Worm (Caenorhabditis elegans) whole organism, late embryonic: ENCODE results near the gene K03H1.12.

ENCODE experiments used
- C08G9.2 ChIP-seq: sonication (generic microtip); optimal IDR thresholded peaks from 2 replicates; lab custom pipeline; 2016; ENCODE audit warnings: mild to moderate bottlenecking, missing genetic modification characterization, moderate library complexity, missing compliant biosample characterization
- F13H6.1 ChIP-seq: sonication (generic microtip); optimal IDR thresholded peaks from 2 replicates; lab custom pipeline; 2016; ENCODE audit warnings: missing genetic modification characterization, missing compliant biosample characterization
- Y22D7AL.16 ChIP-seq: sonication (generic microtip); optimal IDR thresholded peaks from 2 replicates; lab custom pipeline; 2016; ENCODE audit warnings: missing genetic modification characterization, missing compliant biosample characterization
- ahr-1 ChIP-seq: sonication (generic microtip); optimal IDR thresholded peaks from 2 replicates; lab custom pipeline; 2016; ENCODE audit warnings: missing genetic modification characterization, missing compliant biosample characterization
- ama-1 ChIP-seq: fragments of 150-350 bp; optimal IDR thresholded peaks from 2 replicates; lab custom pipeline; 2014
- ceh-14 ChIP-seq: sonication (generic microtip); optimal IDR thresholded peaks from 2 replicates; lab custom pipeline; 2016; ENCODE audit warnings: missing genotype, missing genetic modification characterization, missing compliant biosample characterization
- ceh-19 ChIP-seq: fragments of 200-800 bp; sonication (Bioruptor generic); optimal IDR thresholded peaks from 2 replicates; lab custom pipeline; 2018; ENCODE audit warnings: mild to moderate bottlenecking, missing genetic modification characterization, missing compliant biosample characterization
- ceh-24 ChIP-seq: sonication (generic microtip); optimal IDR thresholded peaks from 2 replicates; lab custom pipeline; 2016; ENCODE audit warnings: mild to moderate bottlenecking, missing genetic modification characterization, missing compliant biosample characterization
- ceh-34 ChIP-seq: sonication (generic microtip); optimal IDR thresholded peaks from 2 replicates; lab custom pipeline; 2016; ENCODE audit warnings: mild to moderate bottlenecking, missing genetic modification characterization, missing compliant biosample characterization
- ceh-9 ChIP-seq: sonication (generic microtip); optimal IDR thresholded peaks from 2 replicates; lab custom pipeline; 2016; ENCODE audit warnings: mild to moderate bottlenecking, missing genetic modification characterization, inconsistent platforms, missing compliant biosample characterization
- dmd-4 ChIP-seq: sonication (generic microtip); optimal IDR thresholded peaks from 2 replicates; lab custom pipeline; 2016; ENCODE audit warnings: borderline replicate concordance, missing genetic modification characterization, missing compliant biosample characterization
- dve-1 ChIP-seq: sonication (generic microtip); optimal IDR thresholded peaks from 2 replicates; lab custom pipeline; 2017; ENCODE audit warnings: antibody characterized with exemption, mild to moderate bottlenecking, missing genetic modification characterization, missing compliant biosample characterization
- elt-4 ChIP-seq: sonication (generic microtip); optimal IDR thresholded peaks from 2 replicates; lab custom pipeline; 2016; ENCODE audit warnings: missing genetic modification characterization, missing compliant biosample characterization
- fax-1 ChIP-seq: sonication (generic microtip); optimal IDR thresholded peaks from 2 replicates; lab custom pipeline; 2016; ENCODE audit warnings: missing genotype, missing genetic modification characterization, missing compliant biosample characterization
- hlh-15 ChIP-seq: sonication (generic microtip); optimal IDR thresholded peaks from 2 replicates; lab custom pipeline; 2016; ENCODE audit warnings: missing genetic modification characterization, missing compliant biosample characterization
- lim-6 ChIP-seq: sonication (generic microtip); optimal IDR thresholded peaks from 2 replicates; lab custom pipeline; 2016; ENCODE audit warnings: missing genetic modification characterization, missing compliant biosample characterization
- lin-11 ChIP-seq: fragments of 200-800 bp; sonication (Bioruptor generic); optimal IDR thresholded peaks from 2 replicates; lab custom pipeline; 2018; ENCODE audit warnings: mild to moderate bottlenecking, missing genetic modification characterization, missing compliant biosample characterization
- mec-3 ChIP-seq: sonication (generic microtip); optimal IDR thresholded peaks from 2 replicates; lab custom pipeline; 2016; ENCODE audit warnings: borderline replicate concordance, missing genetic modification characterization, missing compliant biosample characterization
- nfya-1 ChIP-seq: sonication (generic microtip); optimal IDR thresholded peaks from 2 replicates; lab custom pipeline; 2017; ENCODE audit warnings: missing genetic modification characterization, mild to moderate bottlenecking, missing compliant biosample characterization, antibody characterized with exemption, moderate library complexity
- nhr-232 ChIP-seq: sonication (generic microtip); optimal IDR thresholded peaks from 2 replicates; lab custom pipeline; 2016; ENCODE audit warnings: missing genetic modification characterization, missing compliant biosample characterization
- odd-2 ChIP-seq: sonication (generic microtip); optimal IDR thresholded peaks from 2 replicates; lab custom pipeline; 2017; ENCODE audit warnings: antibody characterized with exemption, mild to moderate bottlenecking, missing genetic modification characterization, missing compliant biosample characterization
- pag-3 ChIP-seq: sonication (generic microtip); optimal IDR thresholded peaks from 2 replicates; lab custom pipeline; 2016; ENCODE audit warnings: missing compliant biosample characterization, missing genetic modification characterization, borderline replicate concordance
- rnt-1 ChIP-seq: sonication (generic microtip); optimal IDR thresholded peaks from 2 replicates; lab custom pipeline; 2016; ENCODE audit warnings: missing genetic modification characterization, missing compliant biosample characterization
- sdc-2 ChIP-seq: sonication (generic microtip); optimal IDR thresholded peaks from 2 replicates; lab custom pipeline; 2016; ENCODE audit warnings: missing genotype, missing genetic modification characterization, missing compliant biosample characterization
- sox-4 ChIP-seq: sonication (generic microtip); optimal IDR thresholded peaks from 2 replicates; lab custom pipeline; 2017; ENCODE audit warnings: mild to moderate bottlenecking, missing genetic modification characterization, inconsistent platforms, missing compliant biosample characterization
- syd-9 ChIP-seq: sonication (generic microtip); optimal IDR thresholded peaks from 2 replicates; lab custom pipeline; 2016; ENCODE audit warnings: mild to moderate bottlenecking, missing genetic modification characterization, moderate library complexity, missing compliant biosample characterization
- tbx-7 ChIP-seq: sonication (generic microtip); optimal IDR thresholded peaks from 2 replicates; lab custom pipeline; 2016; ENCODE audit warnings: missing genotype, missing genetic modification characterization, missing compliant biosample characterization
- unc-3 ChIP-seq, 2 experiments: fragments of 200-800 bp in 1 of 2; sonication (Bioruptor generic) in 1 of 2; sonication (generic microtip) in 1 of 2; conservative IDR thresholded peaks in 1 of 2; optimal IDR thresholded peaks in 1 of 2; 2 replicates each; pipeline versions ENCODE4 v1.3.6 to Lab custom; 2016 to 2022; ENCODE audit warnings: missing compliant biosample characterization in 2 of 2, missing genetic modification characterization in 2 of 2, missing genetic modification reagents in 1 of 2
- unc-42 ChIP-seq: sonication (generic microtip); optimal IDR thresholded peaks from 2 replicates; lab custom pipeline; 2016; ENCODE audit warnings: missing genotype, missing genetic modification characterization, missing compliant biosample characterization
- unc-55 ChIP-seq: sonication (generic microtip); optimal IDR thresholded peaks from 2 replicates; lab custom pipeline; 2017; ENCODE audit warnings: missing biosample characterization, missing genetic modification reagents, missing genetic modification characterization
- unc-86 ChIP-seq: sonication (generic microtip); optimal IDR thresholded peaks from 2 replicates; lab custom pipeline; 2016; ENCODE audit warnings: missing genetic modification characterization, missing compliant biosample characterization
- zip-5 ChIP-seq: sonication (generic microtip); optimal IDR thresholded peaks from 2 replicates; lab custom pipeline; 2016; ENCODE audit warnings: missing genetic modification characterization, missing compliant biosample characterization

The K03H1.12 gene

DNA sequence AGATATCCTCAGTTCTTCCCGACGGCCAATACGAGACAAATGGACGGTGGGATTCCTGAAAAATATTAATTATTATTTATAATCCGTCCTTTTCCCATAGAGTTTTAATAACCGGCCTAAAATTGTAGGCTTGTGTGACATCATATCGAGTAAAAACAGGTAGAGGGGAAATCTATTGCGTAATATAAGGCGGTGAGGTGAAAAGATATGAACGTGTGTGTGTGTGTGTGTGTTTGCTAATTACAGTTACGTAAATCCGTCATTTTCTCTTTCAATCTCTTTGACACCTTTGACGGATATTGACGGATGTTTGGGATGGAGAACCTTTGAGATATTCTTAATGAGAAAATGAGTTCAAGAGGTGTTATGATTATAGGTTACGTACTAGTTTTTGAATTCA is 24.0 kb downstream of the K03H1.12 start:
- TF ChIP-seq lim-6: no peak
- no peak for TF ChIP-seq sox-4 (tag; lab: Kevin White, UChicago)
- peak; percentile 54 for TF ChIP-seq unc-55 (GFP tag; lab: Kevin White, UChicago)
- no peak for TF ChIP-seq dmd-4
- no peak for TF ChIP-seq ahr-1 (tag; lab: Kevin White, UChicago)
- no peak for TF ChIP-seq unc-86 (tag; lab: Kevin White, UChicago)
- TF ChIP-seq lin-11 (tag; lab: Kevin White, UChicago): no peak

DNA sequence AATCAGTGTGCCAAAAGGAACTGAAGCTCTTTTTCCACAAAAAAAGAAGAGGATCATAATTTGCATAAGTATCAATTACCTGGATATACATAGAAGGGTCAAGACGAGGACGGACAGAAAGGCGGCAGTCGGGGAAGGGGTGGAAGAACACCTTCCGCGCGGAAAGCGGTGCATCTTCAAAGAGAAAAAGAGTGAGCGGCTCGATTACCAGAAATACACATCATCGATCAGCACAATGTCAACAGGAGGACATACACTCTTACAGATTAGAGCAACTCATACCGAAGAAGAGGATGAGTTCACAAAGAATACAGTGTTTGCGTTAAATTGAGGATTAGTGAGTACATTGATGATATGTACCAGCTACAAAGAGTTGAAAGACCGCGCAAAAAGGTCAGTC is 27.9 kb downstream of the K03H1.12 start:
- TF ChIP-seq syd-9 (tag; lab: Kevin White, UChicago) (no peak), ceh-34 (tag; lab: Kevin White, UChicago) (peak; percentile 40)

DNA sequence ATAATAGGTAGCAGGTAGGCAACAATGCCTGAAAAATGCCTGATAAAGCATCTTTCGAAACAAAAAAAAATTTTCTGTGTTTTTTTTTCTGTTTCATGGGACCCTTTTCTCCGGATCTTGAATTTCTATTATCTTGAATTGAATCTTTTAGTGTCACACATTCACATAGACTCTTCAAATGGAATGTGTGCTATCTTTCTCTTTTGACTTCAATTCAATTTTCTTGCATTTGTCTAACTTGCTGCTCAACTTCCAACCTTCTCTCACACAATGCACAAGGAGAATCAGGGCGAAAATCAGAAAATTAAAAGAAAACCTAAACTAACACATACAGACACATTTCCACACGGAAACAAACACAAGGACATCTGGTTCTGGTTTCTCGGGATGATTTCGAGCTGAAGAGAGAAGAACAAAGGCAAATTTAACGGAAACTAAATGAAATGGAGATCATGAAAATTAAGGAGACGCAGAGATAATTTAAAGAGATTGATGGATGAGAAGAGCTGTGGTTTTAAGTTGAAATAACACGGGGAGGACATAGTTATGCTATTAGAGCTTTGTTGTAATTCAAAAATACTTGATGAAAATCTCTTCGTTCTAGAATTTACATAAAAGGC is 30.9 kb downstream of the K03H1.12 start:
- TF ChIP-seq unc-42 (tag; lab: Kevin White, UChicago) (peak; percentile 36), rnt-1 (tag; lab: Kevin White, UChicago) (no peak), pag-3 (tag; lab: Kevin White, UChicago) (no peak)
- TF ChIP-seq, all 69 proteins: peak for 1

DNA sequence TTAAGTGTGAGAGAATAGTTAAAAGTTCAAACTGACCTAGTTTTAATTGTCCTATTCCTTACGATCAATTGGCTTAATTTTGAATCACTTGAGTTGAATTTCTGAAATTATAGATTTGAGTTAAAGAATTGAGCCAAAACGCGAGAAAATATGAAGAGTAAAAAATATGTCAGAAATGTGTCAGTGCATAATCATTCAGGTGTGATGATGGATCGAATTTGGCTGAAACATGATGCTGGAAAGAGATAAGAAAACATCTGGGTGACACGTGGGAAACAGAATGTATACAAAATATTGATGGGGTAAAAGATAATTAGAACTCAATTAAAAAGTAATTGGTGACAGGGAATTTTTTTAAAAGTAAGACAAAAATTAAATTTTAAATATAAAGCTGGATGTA is 32.3 kb downstream of the K03H1.12 start, which contains the start of gene R10E12.2:
Gene R10E12.2 (minus strand): TSS at position 101 of the 400 bp plus-strand sequence.
- TF ChIP-seq syd-9 (tag; lab: Kevin White, UChicago) (no peak), dmd-4 (no peak), unc-55 (GFP tag; lab: Kevin White, UChicago) (no peak), fax-1 (tag; lab: Kevin White, UChicago) (no peak), unc-86 (tag; lab: Kevin White, UChicago) (no peak), hlh-15 (tag; lab: Kevin White, UChicago) (no peak), nhr-232 (tag; lab: Kevin White, UChicago) (no peak), elt-4 (no peak), zip-5 (tag; lab: Kevin White, UChicago) (no peak), ceh-34 (tag; lab: Kevin White, UChicago) (no peak), ceh-19 (GFP tag; lab: Kevin White, UChicago) (no peak), sdc-2 (tag; lab: Kevin White, UChicago) (no peak), ceh-9 (no peak), tbx-7 (no peak), mec-3 (tag; lab: Kevin White, UChicago) (no peak), odd-2 (tag; lab: Kevin White, UChicago) (no peak), Y22D7AL.16 (tag; lab: Kevin White, UChicago) (no peak), ceh-24 (tag; lab: Kevin White, UChicago) (no peak)

DNA sequence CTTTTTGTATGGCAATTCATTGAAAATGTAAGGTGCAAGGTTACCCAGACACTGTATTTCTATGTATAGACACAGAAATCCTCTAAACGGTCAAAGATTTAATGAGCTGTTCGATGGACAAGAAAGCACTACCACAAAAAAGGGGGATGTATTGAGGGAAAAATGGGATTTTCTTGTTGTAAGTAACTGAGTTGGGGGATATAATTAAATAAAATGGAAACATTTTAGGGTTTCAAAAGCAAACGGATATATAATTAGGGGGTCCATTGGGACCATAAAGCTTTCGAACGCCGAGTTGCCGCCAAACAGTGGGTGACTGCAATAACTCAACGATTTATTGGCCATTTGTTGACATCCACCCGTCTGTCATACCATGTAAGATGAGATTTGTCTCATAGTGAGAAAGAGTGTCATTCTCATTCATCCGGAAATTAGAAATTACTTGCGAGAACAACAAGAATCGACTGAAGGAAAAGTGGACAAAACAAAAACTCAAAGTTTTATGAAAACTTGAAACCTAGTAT is 40.8 kb downstream of the K03H1.12 start:
- TF ChIP-seq dve-1 (tag; lab: Kevin White, UChicago) (no peak), unc-42 (tag; lab: Kevin White, UChicago) (peak; percentile 58), ama-1 (lab: Kevin White, UChicago) (no peak)

DNA sequence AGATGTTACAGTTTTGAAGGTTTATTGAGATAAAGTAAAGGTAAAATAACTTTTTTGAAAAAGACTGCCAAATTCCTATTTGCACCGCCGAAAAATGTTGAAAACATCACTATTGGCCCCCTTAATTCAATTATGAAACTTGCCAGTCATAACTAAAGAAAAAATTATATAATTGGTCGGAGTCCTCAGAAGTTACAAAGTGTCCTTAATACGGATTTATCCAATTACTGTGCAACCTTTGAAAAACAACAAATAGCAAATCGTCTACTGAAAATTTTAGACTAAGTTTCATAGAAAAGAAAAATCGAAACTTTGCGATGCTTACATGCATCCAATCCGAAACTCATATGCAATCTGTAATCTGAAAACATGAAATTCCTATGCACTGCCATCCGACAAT is 43.2 kb downstream of the K03H1.12 start:
- TF ChIP-seq C08G9.2 (tag; lab: Kevin White, UChicago): no peak
- TF ChIP-seq dve-1 (tag; lab: Kevin White, UChicago): no peak
- no peak for TF ChIP-seq ceh-34 (tag; lab: Kevin White, UChicago)
- no peak for TF ChIP-seq odd-2 (tag; lab: Kevin White, UChicago)
- no peak for TF ChIP-seq nfya-1
- no peak for TF ChIP-seq F13H6.1 (tag; lab: Kevin White, UChicago)
- no peak for TF ChIP-seq unc-3 (GFP tag; conservative IDR thresholded peaks at IDR 0.05; lab: Robert Waterston, UW)
- no peak for TF ChIP-seq unc-3 (tag; optimal IDR thresholded peaks at IDR 0.05; lab: Kevin White, UChicago)
- TF ChIP-seq ceh-14: no peak
- no peak for TF ChIP-seq mec-3 (tag; lab: Kevin White, UChicago)
